Fruit fly (Drosophila melanogaster): ENCODE results near the gene CycK.

dm6 chr2L:22145269-22145917 is 15.5 kb upstream of the CycK start:
- TF ChIP-seq EcR (GFP tag; optimal IDR thresholded peaks at IDR 0.05) (no peak), CG32121 (GFP tag; IDR thresholded peaks at IDR 0.05) (no peak), Pif1A (GFP tag; optimal IDR thresholded peaks at IDR 0.05) (no peak), CG34367 (tag; optimal IDR thresholded peaks at IDR 0.05) (no peak), Snoo (tag; optimal IDR thresholded peaks at IDR 0.05) (no peak), CG12605 (GFP tag; IDR thresholded peaks at IDR 0.05) (peak; percentile 26; the same call in 1 of the 2 replicates), D1 (tag; optimal IDR thresholded peaks at IDR 0.05) (no peak), CG17806 (tag; optimal IDR thresholded peaks at IDR 0.05) (no peak), CG4496 (GFP tag; IDR thresholded peaks at IDR 0.05) (no peak; the same call in 2 of the 3 replicates), fd96Ca (GFP tag; IDR thresholded peaks at IDR 0.05) (no peak), CG14655 (GFP tag; optimal IDR thresholded peaks at IDR 0.05) (no peak)

All from whole organism, pupa.